Worm (Caenorhabditis elegans) whole organism, L3 larva: ENCODE results near the gene dhrr-1.

Source experiments
- ama-1 ChIP-seq: fragments of 150-350 bp; optimal IDR thresholded peaks from 2 replicates; lab custom pipeline; 2018
- nhr-12 ChIP-seq: fragments of 150-350 bp; optimal IDR thresholded peaks from 2 replicates; lab custom pipeline; 2014; ENCODE audit warnings: missing biosample characterization, missing genetic modification characterization
- nhr-23 ChIP-seq: fragments of 150-350 bp; optimal IDR thresholded peaks from 2 replicates; lab custom pipeline; 2014; ENCODE audit warnings: missing biosample characterization, missing genetic modification reagents, missing genetic modification characterization
- nhr-25 ChIP-seq: sonication (generic microtip); optimal IDR thresholded peaks from 2 replicates; lab custom pipeline; 2017; ENCODE audit warnings: missing biosample characterization, missing genetic modification characterization
- nhr-76 ChIP-seq: fragments of 150-350 bp; sonication (generic microtip); optimal IDR thresholded peaks from 5 replicates; lab custom pipeline; 2014; ENCODE audit warnings: missing biosample characterization, missing genetic modification characterization
- snpc-4 ChIP-seq: fragments of 150-350 bp; optimal IDR thresholded peaks from 2 replicates; lab custom pipeline; 2014; ENCODE audit warnings: missing biosample characterization, missing genetic modification characterization
- unc-62 ChIP-seq: fragments of 150-350 bp; sonication (generic microtip); optimal IDR thresholded peaks from 4 replicates; lab custom pipeline; 2014; ENCODE audit warnings: missing biosample characterization, missing genetic modification reagents, missing genetic modification characterization

- no peak for TF ChIP-seq unc-62
- no peak for TF ChIP-seq nhr-76 (tag; lab: Kevin White, UChicago)
- TF ChIP-seq snpc-4 (tag; lab: Kevin White, UChicago): no peak
- no peak for TF ChIP-seq nhr-12 (tag; lab: Kevin White, UChicago)
- TF ChIP-seq nhr-25 (tag; lab: Kevin White, UChicago): no peak
- TF ChIP-seq ama-1: no peak
- peak; percentile 11 for TF ChIP-seq nhr-23
These were observed 44.7 kb upstream of the dhrr-1 start for ce11 chrIII:8899767-8900166.
